Fruit fly (Drosophila melanogaster): Measurements from ENCODE around the gene CG14315.

- TF ChIP-seq CG8159 (tag; optimal IDR thresholded peaks at IDR 0.05) (no peak), CG12605 (GFP tag; IDR thresholded peaks at IDR 0.05) (no peak), Pif1B (GFP tag; optimal IDR thresholded peaks at IDR 0.05) (no peak), rn (GFP tag; IDR thresholded peaks at IDR 0.05) (no peak), CG8301 (tag; optimal IDR thresholded peaks at IDR 0.05) (no peak)
These were observed 1.9 kb upstream of the CG14315 start for dm6 chr3R:18156608-18157007.
